Fruit fly (Drosophila melanogaster): ENCODE results near the gene htt.
"Not testable (repeated sequence)": the region's sequence is repeated elsewhere in the genome, so short reads cannot be mapped to it uniquely, and the experiment has no call there.

dm6 chr3R:28758134-28758533 is 62.1 kb downstream of the htt start, which contains the start of gene aqrs:
- TF ChIP-seq CG32121 (GFP tag; IDR thresholded peaks at IDR 0.05); CG17806 (tag; optimal IDR thresholded peaks at IDR 0.05); D1 (tag; optimal IDR thresholded peaks at IDR 0.05); fd96Ca (GFP tag; IDR thresholded peaks at IDR 0.05); CG9948 (tag; optimal IDR thresholded peaks at IDR 0.05); CG12605 (GFP tag; IDR thresholded peaks at IDR 0.05); CG14655 (GFP tag; optimal IDR thresholded peaks at IDR 0.05); EcR (GFP tag; optimal IDR thresholded peaks at IDR 0.05); Pif1A (GFP tag; optimal IDR thresholded peaks at IDR 0.05); CG13204 (GFP tag; optimal IDR thresholded peaks at IDR 0.05); Ets98B (GFP tag; IDR thresholded peaks at IDR 0.05): not testable (repeated sequence)

Measured in whole organism, pupa.